Fruit fly (Drosophila melanogaster) whole organism, embryonic: Measurements from ENCODE around the gene Slc25A46a.

Experiments used
- Ada2b ChIP-seq: fragments of 200-800 bp; sonication (Bioruptor generic); IDR thresholded peaks from 2 replicates; pipeline ENCODE4 v1.3.6; 2022; ENCODE audit warnings: missing biosample characterization, missing genetic modification characterization
- CG10209 ChIP-seq: fragments of 200-800 bp; sonication (Bioruptor generic); optimal IDR thresholded peaks from 3 replicates; lab custom pipeline; 2017; ENCODE audit warnings: missing biosample characterization, mild to moderate bottlenecking, missing genetic modification characterization, missing genetic modification reagents
- CG11085 ChIP-seq: fragments of 200-800 bp; sonication (Bioruptor generic); IDR thresholded peaks from 2 replicates; pipeline ENCODE4 v1.3.6; 2022; ENCODE audit warnings: missing biosample characterization, missing genetic modification characterization
- CG12391 ChIP-seq: fragments of 200-800 bp; sonication (Bioruptor generic); optimal IDR thresholded peaks from 3 replicates; lab custom pipeline; 2018; ENCODE audit warnings: missing biosample characterization, mild to moderate bottlenecking, missing genetic modification characterization, moderate library complexity
- CG13287 ChIP-seq: fragments of 200-800 bp; sonication (Bioruptor generic); IDR thresholded peaks from 2 replicates; pipeline ENCODE4 v1.3.6; 2022; ENCODE audit warnings: missing biosample characterization, missing genetic modification characterization; ENCODE audit not compliant: partially characterized antibody
- CG14667 ChIP-seq: fragments of 200-800 bp; sonication (Bioruptor generic); IDR thresholded peaks from 2 replicates; pipeline ENCODE4 v1.3.6; 2022; ENCODE audit warnings: missing biosample characterization, missing genetic modification characterization
- CG15073 ChIP-seq: fragments of 200-800 bp; sonication (Bioruptor generic); optimal IDR thresholded peaks from 2 replicates; lab custom pipeline; 2016; ENCODE audit warnings: missing biosample characterization, missing genetic modification characterization
- CG15479 ChIP-seq: fragments of 200-800 bp; sonication (Bioruptor generic); optimal IDR thresholded peaks from 3 replicates; lab custom pipeline; 2019; ENCODE audit warnings: missing biosample characterization, mild to moderate bottlenecking, missing genetic modification characterization, moderate library complexity
- CG1603 ChIP-seq: fragments of 200-800 bp; sonication (Bioruptor generic); optimal IDR thresholded peaks from 2 replicates; lab custom pipeline; 2019; ENCODE audit warnings: missing biosample characterization, mild to moderate bottlenecking, missing genetic modification characterization, moderate library complexity
- CG16863 ChIP-seq: fragments of 200-800 bp; sonication (Bioruptor generic); optimal IDR thresholded peaks from 3 replicates; lab custom pipeline; 2016; ENCODE audit warnings: missing biosample characterization, missing genetic modification characterization
- CG17802 ChIP-seq: fragments of 200-800 bp; sonication (Bioruptor generic); optimal IDR thresholded peaks from 2 replicates; lab custom pipeline; 2018; ENCODE audit warnings: missing biosample characterization, mild to moderate bottlenecking, missing genetic modification characterization, moderate library complexity
- CG1832 ChIP-seq: fragments of 200-800 bp; sonication (Bioruptor generic); optimal IDR thresholded peaks from 2 replicates; lab custom pipeline; 2017; ENCODE audit warnings: missing biosample characterization, mild to moderate bottlenecking, missing genetic modification characterization, inconsistent platforms
- CG18619 ChIP-seq: fragments of 200-800 bp; sonication (Bioruptor generic); optimal IDR thresholded peaks from 3 replicates; lab custom pipeline; 2017; ENCODE audit warnings: missing biosample characterization, mild to moderate bottlenecking, missing genetic modification characterization
- CHES-1-like ChIP-seq: fragments of 200-800 bp; sonication (Bioruptor generic); optimal IDR thresholded peaks from 2 replicates; lab custom pipeline; 2016; ENCODE audit warnings: missing biosample characterization, missing genetic modification characterization
- CrebB ChIP-seq: fragments of 200-800 bp; sonication (Bioruptor generic); optimal IDR thresholded peaks from 3 replicates; lab custom pipeline; 2018; ENCODE audit warnings: missing biosample characterization, mild to moderate bottlenecking, missing genetic modification characterization
- Deaf1 ChIP-seq: fragments of 200-800 bp; optimal IDR thresholded peaks from 3 replicates; lab custom pipeline; 2019; ENCODE audit warnings: missing biosample characterization, mild to moderate bottlenecking, missing genetic modification characterization, moderate library complexity
- Dip3 ChIP-seq: fragments of 200-800 bp; sonication (Bioruptor generic); optimal IDR thresholded peaks from 3 replicates; lab custom pipeline; 2016; ENCODE audit warnings: missing biosample characterization, missing genetic modification characterization
- Drgx ChIP-seq: fragments of 200-800 bp; sonication (Bioruptor generic); IDR thresholded peaks from 2 replicates; pipeline ENCODE4 v1.3.6; 2022; ENCODE audit warnings: missing biosample characterization, missing genetic modification characterization
- E2f2 ChIP-seq: fragments of 200-800 bp; sonication (Bioruptor generic); IDR thresholded peaks from 2 replicates; pipeline ENCODE4 v1.3.6; 2022; ENCODE audit warnings: missing biosample characterization, missing genetic modification characterization
- ERR ChIP-seq: fragments of 200-800 bp; sonication (Bioruptor generic); optimal IDR thresholded peaks from 2 replicates; lab custom pipeline; 2016; ENCODE audit warnings: missing biosample characterization, missing genetic modification characterization
- HmgD ChIP-seq: fragments of 200-800 bp; sonication (Bioruptor generic); optimal IDR thresholded peaks from 3 replicates; lab custom pipeline; 2016; ENCODE audit warnings: missing biosample characterization, missing genetic modification characterization
- Lhr ChIP-seq: fragments of 200-800 bp; sonication (Bioruptor generic); optimal IDR thresholded peaks from 3 replicates; lab custom pipeline; 2017; ENCODE audit warnings: mild to moderate bottlenecking, missing biosample characterization, missing genetic modification reagents, missing genetic modification characterization
- MTF-1 ChIP-seq: fragments of 200-800 bp; sonication (Bioruptor generic); optimal IDR thresholded peaks from 2 replicates; lab custom pipeline; 2018; ENCODE audit warnings: missing biosample characterization, mild to moderate bottlenecking, missing genetic modification characterization, borderline replicate concordance
- Mad ChIP-seq: fragments of 200-800 bp; sonication (Bioruptor generic); optimal IDR thresholded peaks from 2 replicates; lab custom pipeline; 2016; ENCODE audit warnings: missing biosample characterization, missing genetic modification characterization
- Meics ChIP-seq: fragments of 200-800 bp; sonication (Bioruptor generic); optimal IDR thresholded peaks from 2 replicates; lab custom pipeline; 2017; ENCODE audit warnings: missing biosample characterization, mild to moderate bottlenecking, missing genetic modification characterization
- NC2β ChIP-seq: fragments of 200-800 bp; sonication (Bioruptor generic); optimal IDR thresholded peaks from 2 replicates; lab custom pipeline; 2016; ENCODE audit warnings: missing biosample characterization, missing genetic modification characterization
- NK7.1 ChIP-seq: fragments of 200-800 bp; sonication (Bioruptor generic); optimal IDR thresholded peaks from 3 replicates; lab custom pipeline; 2016; ENCODE audit warnings: missing biosample characterization, missing genetic modification characterization
- Neu2 ChIP-seq: fragments of 200-800 bp; sonication (Bioruptor generic); optimal IDR thresholded peaks from 3 replicates; lab custom pipeline; 2016; ENCODE audit warnings: missing biosample characterization, missing genetic modification characterization, borderline replicate concordance
- Scr ChIP-seq: fragments of 200-800 bp; sonication (Bioruptor generic); IDR thresholded peaks from 2 replicates; pipeline ENCODE4 v1.3.6; 2022; ENCODE audit warnings: missing biosample characterization, missing genetic modification characterization; ENCODE audit not compliant: partially characterized antibody
- Tbp ChIP-seq: fragments of >200 bp; optimal IDR thresholded peaks from 2 replicates; lab custom pipeline; 2018; ENCODE audit warnings: missing biosample characterization, missing genetic modification characterization
- amos ChIP-seq: fragments of 200-800 bp; sonication (Bioruptor generic); IDR thresholded peaks from 2 replicates; pipeline ENCODE4 v1.3.6; 2022; ENCODE audit warnings: missing biosample characterization, missing genetic modification characterization; ENCODE audit not compliant: partially characterized antibody
- ato ChIP-seq: fragments of 200-800 bp; sonication (Bioruptor generic); IDR thresholded peaks from 2 replicates; pipeline ENCODE4 v1.3.6; 2022; ENCODE audit warnings: missing biosample characterization, missing genetic modification characterization; ENCODE audit not compliant: partially characterized antibody
- bsh ChIP-seq, 2 experiments: fragments of 200-800 bp; sonication (Bioruptor generic); optimal IDR thresholded peaks; 2 replicates each; lab custom pipeline; 2017 to 2018; ENCODE audit warnings: mild to moderate bottlenecking in 2 of 2, missing biosample characterization in 2 of 2, missing genetic modification characterization in 2 of 2, moderate library complexity in 1 of 2
- caup ChIP-seq: fragments of 200-800 bp; sonication (Bioruptor generic); optimal IDR thresholded peaks from 3 replicates; lab custom pipeline; 2017; ENCODE audit warnings: missing biosample characterization, mild to moderate bottlenecking, missing genetic modification characterization, moderate library complexity; ENCODE audit not compliant: severe bottlenecking
- croc ChIP-seq: fragments of 200-800 bp; sonication (Bioruptor generic); conservative IDR thresholded peaks from 3 replicates; pipeline ENCODE4 v1.3.6; 2022; ENCODE audit warnings: missing biosample characterization, missing genetic modification characterization
- da ChIP-seq: fragments of 200-800 bp; sonication (Bioruptor generic); optimal IDR thresholded peaks from 2 replicates; lab custom pipeline; 2016; ENCODE audit warnings: missing biosample characterization, missing genetic modification characterization
- dimm ChIP-seq: fragments of 200-800 bp; sonication (Bioruptor generic); IDR thresholded peaks from 2 replicates; pipeline ENCODE4 v1.3.6; 2022; ENCODE audit warnings: missing biosample characterization, missing genetic modification characterization
- dmrt11E ChIP-seq: fragments of 200-800 bp; sonication (Bioruptor generic); optimal IDR thresholded peaks from 3 replicates; lab custom pipeline; 2018; ENCODE audit warnings: missing biosample characterization, mild to moderate bottlenecking, missing genetic modification characterization, moderate library complexity
- gcm ChIP-seq: fragments of 200-800 bp; sonication (Bioruptor generic); optimal IDR thresholded peaks from 2 replicates; lab custom pipeline; 2019; ENCODE audit warnings: missing biosample characterization, mild to moderate bottlenecking, missing genetic modification characterization, moderate library complexity
- gsb-n ChIP-seq: fragments of 200-800 bp; sonication (Bioruptor generic); optimal IDR thresholded peaks from 3 replicates; lab custom pipeline; 2018; ENCODE audit warnings: missing biosample characterization, mild to moderate bottlenecking, missing genetic modification characterization
- hb ChIP-seq: fragments of 200-800 bp; sonication (Bioruptor generic); IDR thresholded peaks from 3 replicates; pipeline ENCODE4 v1.3.6; 2022; ENCODE audit warnings: missing biosample characterization, missing genetic modification characterization; ENCODE audit not compliant: partially characterized antibody
- lilli ChIP-seq: fragments of 200-800 bp; sonication (Bioruptor generic); optimal IDR thresholded peaks from 3 replicates; lab custom pipeline; 2016; ENCODE audit warnings: missing biosample characterization, missing genetic modification characterization
- pan ChIP-seq, 4 experiments: fragments of >200 bp in 3 of 4; fragments of 200-800 bp in 1 of 4; sonication (Bioruptor generic) in 1 of 4; optimal IDR thresholded peaks in 3 of 4; IDR thresholded peaks in 1 of 4; 2 replicates each; pipeline versions ENCODE4 v1.3.6 to Lab custom; 2017 to 2022; ENCODE audit warnings: missing biosample characterization in 2 of 4, missing genetic modification characterization in 2 of 4, mixed read lengths in 1 of 4
- pho ChIP-seq: fragments of 200-800 bp; sonication (Bioruptor generic); optimal IDR thresholded peaks from 2 replicates; lab custom pipeline; 2016; ENCODE audit warnings: missing biosample characterization, missing genetic modification characterization
- row ChIP-seq: fragments of 200-800 bp; sonication (Bioruptor generic); IDR thresholded peaks from 3 replicates; pipeline ENCODE4 v1.3.6; 2022; ENCODE audit warnings: missing biosample characterization, missing genetic modification characterization
- ssp ChIP-seq: fragments of 200-800 bp; sonication (Bioruptor generic); IDR thresholded peaks from 2 replicates; pipeline ENCODE4 v1.3.6; 2022; ENCODE audit warnings: missing biosample characterization, missing genetic modification characterization
- usp ChIP-seq: fragments of >200 bp; optimal IDR thresholded peaks from 2 replicates; lab custom pipeline; 2017; ENCODE audit warnings: missing biosample characterization, missing genetic modification characterization
- zf30C ChIP-seq: fragments of 200-800 bp; sonication (Bioruptor generic); optimal IDR thresholded peaks from 3 replicates; lab custom pipeline; 2018; ENCODE audit warnings: missing biosample characterization, mild to moderate bottlenecking, missing genetic modification characterization
- zfh1 ChIP-seq: fragments of 200-800 bp; sonication (Bioruptor generic); IDR thresholded peaks from 3 replicates; pipeline ENCODE4 v1.3.6; 2022; ENCODE audit warnings: missing biosample characterization, missing genetic modification characterization

The Slc25A46a gene

dm6 chrX:15986654-15987053 lies 3.1 kb downstream of the Slc25A46a start, which contains the start of gene ND-20 (continued):
- TF ChIP-seq Mad (GFP tag; lab: Kevin White, UChicago) = peak; percentile 46
- TF ChIP-seq HmgD (GFP tag; lab: Kevin White, UChicago) = peak; percentile 38
- TF ChIP-seq zfh1 (GFP tag; lab: Robert Waterston, UW) = 0 out of 3 replicates have a peak, but pooled peaks have one; percentile 8
- peak; percentile 85 for TF ChIP-seq row (GFP tag; lab: Robert Waterston, UW)
- TF ChIP-seq E2f2 (GFP tag; lab: Robert Waterston, UW) = peak; percentile 28; the same call in 1 of the 2 replicates
- TF ChIP-seq Lhr (GFP tag; lab: Kevin White, UChicago) = peak; percentile 53
- TF ChIP-seq MTF-1 = no peak
- TF ChIP-seq CG12391 (tag; lab: Kevin White, UChicago) = peak; percentile 47
- TF ChIP-seq bsh (GFP tag; optimal IDR thresholded peaks at IDR 0.05; lab: Kevin White, UChicago) = peak in 1 of 2 experiments; percentile 5
- TF ChIP-seq pho (GFP tag; lab: Kevin White, UChicago) = peak; percentile 19
- no peak for TF ChIP-seq CrebB (tag; lab: Kevin White, UChicago)
- no peak for TF ChIP-seq NK7.1 (GFP tag; lab: Kevin White, UChicago)
- TF ChIP-seq CG18619 (GFP tag; lab: Kevin White, UChicago) = no peak
- peak; percentile 66 for TF ChIP-seq Neu2
- no peak for TF ChIP-seq gsb-n (tag; lab: Kevin White, UChicago)
- no peak for TF ChIP-seq usp (GFP tag; lab: Kevin White, UChicago)
- TF ChIP-seq zf30C (GFP tag; lab: Kevin White, UChicago) = no peak
- TF ChIP-seq CG1603 = peak; percentile 86
- TF ChIP-seq gcm (GFP tag; lab: Kevin White, UChicago) = peak; percentile 13
- TF ChIP-seq dimm (GFP tag; lab: Robert Waterston, UW) = no peak
- TF ChIP-seq Scr (GFP tag; lab: Robert Waterston, UW) = 0 out of 2 replicates have a peak, but pooled peaks have one; percentile 17
- no peak for TF ChIP-seq ato (GFP tag; lab: Robert Waterston, UW)
- TF ChIP-seq CG14667 (GFP tag; lab: Robert Waterston, UW) = no peak
- TF ChIP-seq NC2β = peak; percentile 4
- TF ChIP-seq ssp = peak; percentile 98
- no peak for TF ChIP-seq CG15073 (GFP tag; lab: Kevin White, UChicago)
- TF ChIP-seq CG1832 (GFP tag; lab: Kevin White, UChicago) = no peak
- peak; percentile 43 for TF ChIP-seq CHES-1-like
- TF ChIP-seq lilli (GFP tag; lab: Kevin White, UChicago) = peak; percentile 47
- peak; percentile 94 for TF ChIP-seq CG17802 (tag; lab: Kevin White, UChicago)
- TF ChIP-seq Drgx = no peak
- TF ChIP-seq dmrt11E (tag; lab: Kevin White, UChicago) = no peak
- no peak for TF ChIP-seq CG16863 (GFP tag; lab: Kevin White, UChicago)
- TF ChIP-seq da (GFP tag; lab: Kevin White, UChicago) = no peak
- no peak for TF ChIP-seq CG15479
- no peak for TF ChIP-seq Tbp (GFP tag; lab: Kevin White, UChicago)
- no peak for TF ChIP-seq Meics (GFP tag; lab: Kevin White, UChicago)
- 0 out of 2 replicates have a peak, but pooled peaks have one; percentile 15 for TF ChIP-seq amos (GFP tag; lab: Robert Waterston, UW)
- TF ChIP-seq Ada2b (GFP tag; lab: Robert Waterston, UW) = no peak
- TF ChIP-seq CG13287 = peak; percentile 13; the same call in 1 of the 2 replicates
- no peak for TF ChIP-seq caup (GFP tag; lab: Kevin White, UChicago)
- no peak for TF ChIP-seq croc
- peak; percentile 4 for TF ChIP-seq Deaf1 (tag; lab: Kevin White, UChicago)
- no peak for TF ChIP-seq hb (GFP tag; lab: Robert Waterston, UW)
- no peak for TF ChIP-seq Dip3 (GFP tag; lab: Kevin White, UChicago)
- no peak for TF ChIP-seq pan (optimal IDR thresholded peaks at IDR 0.05; lab: Kevin White, UChicago)
- no peak for TF ChIP-seq pan (GFP tag; optimal IDR thresholded peaks at IDR 0.05 in 1 of 2, IDR thresholded peaks at IDR 0.05 in 1 of 2)
- no peak for TF ChIP-seq CG10209 (GFP tag; lab: Kevin White, UChicago)
- no peak for TF ChIP-seq CG11085 (GFP tag; lab: Robert Waterston, UW)
- TF ChIP-seq ERR (GFP tag; lab: Kevin White, UChicago) = peak; percentile 87
